Fruit fly (Drosophila melanogaster): ENCODE measurements around the gene AstA-R2.

Gene AstA-R2

dm6 chr3R:28744682-28745081 is at the start of gene AstA-R2:
AstA-R2 (minus strand) TSS chr3R:28744782.
- TF ChIP-seq GATAd (GFP tag; optimal IDR thresholded peaks at IDR 0.05) (no peak), sage (GFP tag; optimal IDR thresholded peaks at IDR 0.05) (no peak), Myc (optimal IDR thresholded peaks at IDR 0.05) (no peak), Hr83 (GFP tag; optimal IDR thresholded peaks at IDR 0.05; ENCODE audit: poor library complexity, severe bottlenecking) (no peak), Hr78 (GFP tag; optimal IDR thresholded peaks at IDR 0.05) (no peak), dmrt93B (GFP tag; optimal IDR thresholded peaks at IDR 0.05) (no peak), Abd-B (GFP tag; optimal IDR thresholded peaks at IDR 0.05) (no peak), HLH106 (tag; optimal IDR thresholded peaks at IDR 0.05) (no peak), dl (GFP tag; optimal IDR thresholded peaks at IDR 0.05; ENCODE audit: insufficient read depth in 1 of 2, partially characterized antibody in 2 of 2) (no peak), N (GFP tag; optimal IDR thresholded peaks at IDR 0.05) (no peak), Mio (GFP tag; optimal IDR thresholded peaks at IDR 0.05) (no peak), h (GFP tag; optimal IDR thresholded peaks at IDR 0.05) (no peak), woc (GFP tag; optimal IDR thresholded peaks at IDR 0.05) (no peak), ey (GFP tag; optimal IDR thresholded peaks at IDR 0.05) (no peak), psq (GFP tag; optimal IDR thresholded peaks at IDR 0.05) (no peak), Dif (GFP tag; optimal IDR thresholded peaks at IDR 0.05; ENCODE audit: partially characterized antibody) (no peak)

DNA sequence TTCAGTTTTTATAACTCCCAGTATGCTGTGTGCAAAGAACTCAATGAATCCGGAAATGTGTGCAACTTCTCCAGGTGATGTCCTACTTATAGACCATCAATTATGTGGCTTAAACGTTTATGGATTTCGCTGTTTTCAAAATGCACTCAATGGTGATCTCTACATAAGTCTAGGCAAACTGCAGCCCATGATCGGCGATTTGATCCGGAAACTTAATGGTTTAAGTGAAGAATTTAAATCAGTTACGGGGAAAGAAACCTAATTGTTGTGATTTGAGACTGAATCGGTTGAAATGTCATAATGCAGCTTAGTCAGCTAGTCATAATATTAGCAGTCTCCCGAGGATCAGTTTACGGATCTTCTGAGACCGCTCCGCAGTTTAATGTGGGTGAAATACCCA is 45.6 kb upstream of the AstA-R2 start, which contains the start of gene intr:
Gene intr (plus strand): TSS at position 301 of the 400 bp plus-strand sequence.
- TF ChIP-seq Myc (optimal IDR thresholded peaks at IDR 0.05) (no peak), OdsH (GFP tag; optimal IDR thresholded peaks at IDR 0.05) (no peak), h (GFP tag; optimal IDR thresholded peaks at IDR 0.05) (no peak), dsf (GFP tag; optimal IDR thresholded peaks at IDR 0.05; ENCODE audit: borderline replicate concordance) (no peak), Rel (GFP tag; optimal IDR thresholded peaks at IDR 0.05) (no peak), Rel (tag; optimal IDR thresholded peaks at IDR 0.05) (no peak), dmrt93B (GFP tag; optimal IDR thresholded peaks at IDR 0.05) (no peak), CrebA (GFP tag; optimal IDR thresholded peaks at IDR 0.05; ENCODE audit: borderline replicate concordance) (no peak), lola (GFP tag; optimal IDR thresholded peaks at IDR 0.05) (no peak), sage (GFP tag; optimal IDR thresholded peaks at IDR 0.05) (no peak), Sp1 (GFP tag; optimal IDR thresholded peaks at IDR 0.05) (no peak), Hnf4 (GFP tag; optimal IDR thresholded peaks at IDR 0.05) (no peak), Jra (GFP tag; optimal IDR thresholded peaks at IDR 0.05) (no peak), fru (GFP tag; optimal IDR thresholded peaks at IDR 0.05) (no peak), Vsx2 (GFP tag; optimal IDR thresholded peaks at IDR 0.05; ENCODE audit: partially characterized antibody) (no peak), rgr (GFP tag; optimal IDR thresholded peaks at IDR 0.05) (no peak), Dif (GFP tag; optimal IDR thresholded peaks at IDR 0.05; ENCODE audit: partially characterized antibody) (no peak), CG9705 (GFP tag; optimal IDR thresholded peaks at IDR 0.05) (no peak)

DNA sequence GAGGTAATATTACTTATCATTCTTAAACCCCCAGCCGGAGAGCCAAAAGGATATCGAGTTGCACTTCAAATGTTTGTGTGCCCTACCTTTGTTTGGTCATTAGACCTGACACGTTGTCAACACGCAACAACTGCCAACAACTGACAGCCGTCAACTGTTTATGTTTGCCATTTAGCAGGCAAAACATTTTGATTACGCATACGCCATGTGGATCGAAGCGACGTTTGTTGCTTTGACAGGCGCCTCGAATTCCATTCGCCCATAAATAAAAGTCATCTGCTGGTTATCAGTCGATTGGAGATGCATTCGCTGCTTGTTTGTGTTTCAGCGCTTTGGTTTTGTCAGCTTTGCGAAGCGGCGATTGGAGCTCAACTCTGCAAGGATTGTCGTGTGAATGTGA is 44.7 kb upstream of the AstA-R2 start, which contains the start of gene CG34295:
Gene CG34295 (plus strand): TSS at position 301 of the 400 bp plus-strand sequence.
- TF ChIP-seq br (GFP tag; optimal IDR thresholded peaks at IDR 0.05) (no peak), Hnf4 (GFP tag; optimal IDR thresholded peaks at IDR 0.05) (no peak), h (GFP tag; optimal IDR thresholded peaks at IDR 0.05) (no peak), lola (GFP tag; optimal IDR thresholded peaks at IDR 0.05) (no peak), rgr (GFP tag; optimal IDR thresholded peaks at IDR 0.05) (no peak), fru (GFP tag; optimal IDR thresholded peaks at IDR 0.05) (no peak), Dif (GFP tag; optimal IDR thresholded peaks at IDR 0.05; ENCODE audit: partially characterized antibody) (no peak), woc (GFP tag; optimal IDR thresholded peaks at IDR 0.05) (no peak), dmrt93B (GFP tag; optimal IDR thresholded peaks at IDR 0.05) (no peak), Rel (GFP tag; optimal IDR thresholded peaks at IDR 0.05) (no peak), Rel (tag; optimal IDR thresholded peaks at IDR 0.05) (no peak), psq (GFP tag; optimal IDR thresholded peaks at IDR 0.05) (no peak), HLH106 (tag; optimal IDR thresholded peaks at IDR 0.05) (no peak), dl (GFP tag; optimal IDR thresholded peaks at IDR 0.05; ENCODE audit: insufficient read depth in 1 of 2, partially characterized antibody in 2 of 2) (no peak), Dfd (GFP tag; optimal IDR thresholded peaks at IDR 0.05) (no peak), dsf (GFP tag; optimal IDR thresholded peaks at IDR 0.05; ENCODE audit: borderline replicate concordance) (no peak), CG32264 (GFP tag; optimal IDR thresholded peaks at IDR 0.05) (no peak), Abd-B (GFP tag; optimal IDR thresholded peaks at IDR 0.05) (no peak)

DNA sequence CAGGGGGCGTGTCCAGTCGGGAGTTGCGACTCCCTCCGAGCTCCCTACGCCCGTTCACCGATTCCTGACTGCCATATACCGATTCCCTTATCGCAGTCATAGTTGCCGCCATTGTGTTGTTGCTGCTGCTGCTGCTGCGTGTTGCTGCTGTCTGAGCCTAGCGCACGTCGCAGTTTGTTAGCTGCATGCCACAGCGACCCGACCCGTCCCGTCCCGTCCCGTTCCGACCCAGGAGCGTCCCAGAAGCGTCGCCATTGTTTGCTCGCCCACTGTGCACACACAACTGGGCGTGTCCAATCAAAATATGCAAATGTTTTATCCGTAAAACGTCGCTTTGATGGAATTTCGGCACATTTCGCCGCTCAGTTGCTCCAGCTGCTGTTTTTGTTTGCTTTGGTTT is 31.1 kb upstream of the AstA-R2 start:
- TF ChIP-seq Dfd (GFP tag; optimal IDR thresholded peaks at IDR 0.05) (peak; percentile 90), dmrt93B (GFP tag; optimal IDR thresholded peaks at IDR 0.05) (no peak), jim (GFP tag; optimal IDR thresholded peaks at IDR 0.05) (no peak)

All from whole organism, wandering third instar larva.